Fruit fly (Drosophila melanogaster): ENCODE measurements around the gene UBL3.
A peak's percentile ranks its signal among the peaks of the same experiment; 100 is the strongest.

Gene UBL3

dm6 chrX:15805523-15805922 lies 47.5 kb downstream of the UBL3 start:
- TF ChIP-seq CG4496 (GFP tag; IDR thresholded peaks at IDR 0.05): no peak
- TF ChIP-seq CG14655 (GFP tag; optimal IDR thresholded peaks at IDR 0.05): no peak
- no peak for TF ChIP-seq Pif1A (GFP tag; optimal IDR thresholded peaks at IDR 0.05)
- no peak for TF ChIP-seq CG8301 (tag; optimal IDR thresholded peaks at IDR 0.05)
- TF ChIP-seq CG15710 (tag; optimal IDR thresholded peaks at IDR 0.05): no peak
- TF ChIP-seq CG32121 (GFP tag; IDR thresholded peaks at IDR 0.05): no peak
- TF ChIP-seq EcR (GFP tag; optimal IDR thresholded peaks at IDR 0.05): no peak
- TF ChIP-seq CG34367 (tag; optimal IDR thresholded peaks at IDR 0.05): no peak
- TF ChIP-seq CG8159 (tag; optimal IDR thresholded peaks at IDR 0.05): no peak
- no peak for TF ChIP-seq Ets98B (GFP tag; IDR thresholded peaks at IDR 0.05)
- TF ChIP-seq CG17806 (tag; optimal IDR thresholded peaks at IDR 0.05): no peak

dm6 chrX:15804790-15805189 lies 48.2 kb downstream of the UBL3 start:
- TF ChIP-seq CG8301 (tag; optimal IDR thresholded peaks at IDR 0.05): peak; percentile 18
- peak; percentile 18 for TF ChIP-seq CG9948 (tag; optimal IDR thresholded peaks at IDR 0.05)
- TF ChIP-seq CG14655 (GFP tag; optimal IDR thresholded peaks at IDR 0.05): peak; percentile 48
- 0 out of 2 replicates have a peak, but pooled peaks have one; percentile 18 for TF ChIP-seq CG12605 (GFP tag; IDR thresholded peaks at IDR 0.05)
- peak; percentile 38; the same call in 1 of the 2 replicates for TF ChIP-seq Ets98B (GFP tag; IDR thresholded peaks at IDR 0.05)
- TF ChIP-seq gl (tag; optimal IDR thresholded peaks at IDR 0.05): no peak
- TF ChIP-seq CG4496 (GFP tag; IDR thresholded peaks at IDR 0.05): peak; percentile 65; the same call in 1 of the 3 replicates
- TF ChIP-seq rn (GFP tag; IDR thresholded peaks at IDR 0.05): no peak
- TF ChIP-seq EcR (GFP tag; optimal IDR thresholded peaks at IDR 0.05): no peak
- TF ChIP-seq Snoo (tag; optimal IDR thresholded peaks at IDR 0.05): no peak
- TF ChIP-seq fd96Ca (GFP tag; IDR thresholded peaks at IDR 0.05): 0 out of 3 replicates have a peak, but pooled peaks have one; percentile 47
- no peak for TF ChIP-seq CG34367 (tag; optimal IDR thresholded peaks at IDR 0.05)
- TF ChIP-seq Pif1B (GFP tag; optimal IDR thresholded peaks at IDR 0.05): no peak
- TF ChIP-seq CG10348 (GFP tag; IDR thresholded peaks at IDR 0.05): no peak
- TF ChIP-seq CG15710 (tag; optimal IDR thresholded peaks at IDR 0.05): peak; percentile 17
- TF ChIP-seq CG13204 (GFP tag; optimal IDR thresholded peaks at IDR 0.05): no peak
- TF ChIP-seq CG8159 (tag; optimal IDR thresholded peaks at IDR 0.05): peak; percentile 26
- peak; percentile 3 for TF ChIP-seq Pif1A (GFP tag; optimal IDR thresholded peaks at IDR 0.05)
- TF ChIP-seq CG17806 (tag; optimal IDR thresholded peaks at IDR 0.05): peak; percentile 22
- no peak for TF ChIP-seq CG32121 (GFP tag; IDR thresholded peaks at IDR 0.05)
- no peak for TF ChIP-seq D1 (tag; optimal IDR thresholded peaks at IDR 0.05)

dm6 chrX:15803764-15804563 lies 49.0 kb downstream of the UBL3 start, which contains the start of the genes PGRP-LE and sd:
Gene PGRP-LE (minus strand): TSS chrX:15803880.
Gene sd (plus strand): TSS chrX:15804370.
- TF ChIP-seq CG4496 (GFP tag; IDR thresholded peaks at IDR 0.05) (no peak), Ets98B (GFP tag; IDR thresholded peaks at IDR 0.05) (peak; percentile 54; the same call in 1 of the 2 replicates)

- TF ChIP-seq rn (GFP tag; IDR thresholded peaks at IDR 0.05) (no peak), CG32121 (GFP tag; IDR thresholded peaks at IDR 0.05) (no peak), CG8159 (tag; optimal IDR thresholded peaks at IDR 0.05) (peak; percentile 22), CG10348 (GFP tag; IDR thresholded peaks at IDR 0.05) (no peak), Ets98B (GFP tag; IDR thresholded peaks at IDR 0.05) (no peak), CG9948 (tag; optimal IDR thresholded peaks at IDR 0.05) (peak; percentile 21), CG13204 (GFP tag; optimal IDR thresholded peaks at IDR 0.05) (no peak), Pif1B (GFP tag; optimal IDR thresholded peaks at IDR 0.05) (no peak), EcR (GFP tag; optimal IDR thresholded peaks at IDR 0.05) (no peak), CG34367 (tag; optimal IDR thresholded peaks at IDR 0.05) (peak; percentile 0), Pif1A (GFP tag; optimal IDR thresholded peaks at IDR 0.05) (no peak), fd96Ca (GFP tag; IDR thresholded peaks at IDR 0.05) (no peak), D1 (tag; optimal IDR thresholded peaks at IDR 0.05) (no peak), Snoo (tag; optimal IDR thresholded peaks at IDR 0.05) (no peak), CG8301 (tag; optimal IDR thresholded peaks at IDR 0.05) (no peak), gl (tag; optimal IDR thresholded peaks at IDR 0.05) (no peak), CG15710 (tag; optimal IDR thresholded peaks at IDR 0.05) (peak; percentile 3), CG17806 (tag; optimal IDR thresholded peaks at IDR 0.05) (peak; percentile 22), CG12605 (GFP tag; IDR thresholded peaks at IDR 0.05) (no peak), CG4496 (GFP tag; IDR thresholded peaks at IDR 0.05) (0 out of 3 replicates have a peak, but pooled peaks have one; percentile 32), CG14655 (GFP tag; optimal IDR thresholded peaks at IDR 0.05) (no peak)
Measured at dm6 chrX:15802880-15803650, 49.9 kb downstream of the UBL3 start.
